Worm (Caenorhabditis elegans) whole organism, L4 larva: ENCODE data around the gene T08B1.4.
A peak's percentile ranks its signal among the peaks of the same experiment; 100 is the strongest.

Source experiments
- F26F4.8 ChIP-seq: fragments of 200-800 bp; sonication (Bioruptor generic); conservative IDR thresholded peaks from 2 replicates; pipeline ENCODE4 v1.3.6; 2022; ENCODE audit warnings: missing genetic modification characterization, missing compliant biosample characterization
- T26A8.4 ChIP-seq: fragments of 200-800 bp; sonication (Bioruptor generic); IDR thresholded peaks from 2 replicates; pipeline ENCODE4 v1.3.6; 2022; ENCODE audit warnings: missing genetic modification characterization, missing compliant biosample characterization
- ZK546.5 ChIP-seq, 2 experiments: sonication (generic microtip); optimal IDR thresholded peaks; 2 replicates each; lab custom pipeline; 2017; ENCODE audit warnings: missing biosample characterization in 2 of 2, missing genetic modification characterization in 2 of 2
- aha-1 ChIP-seq: fragments of 150-350 bp; peaks from one replicate; lab custom pipeline; 2014; ENCODE audit warnings: missing biosample characterization, missing genetic modification characterization
- aly-2 ChIP-seq: sonication (generic microtip); optimal IDR thresholded peaks from 2 replicates; lab custom pipeline; 2018; ENCODE audit warnings: missing biosample characterization, missing genetic modification characterization
- arid-1 ChIP-seq: fragments of 200-800 bp; sonication (Bioruptor generic); conservative IDR thresholded peaks from 2 replicates; pipeline ENCODE4 v1.3.6; 2022; ENCODE audit warnings: missing genetic modification reagents, missing genetic modification characterization, missing compliant biosample characterization
- ceh-28 ChIP-seq: fragments of 150-350 bp; optimal IDR thresholded peaks from 2 replicates; lab custom pipeline; 2014; ENCODE audit warnings: missing biosample characterization, missing genetic modification reagents, missing genetic modification characterization
- ceh-32 ChIP-seq: sonication (generic microtip); optimal IDR thresholded peaks from 2 replicates; lab custom pipeline; 2016; ENCODE audit warnings: mild to moderate bottlenecking, missing genetic modification characterization, missing compliant biosample characterization; ENCODE audit not compliant: poor library complexity
- ceh-82 ChIP-seq: sonication (generic microtip); optimal IDR thresholded peaks from 2 replicates; lab custom pipeline; 2017; ENCODE audit warnings: missing biosample characterization, missing genetic modification characterization
- daf-12 ChIP-seq: fragments of 150-350 bp; optimal IDR thresholded peaks from 2 replicates; lab custom pipeline; 2014; ENCODE audit warnings: missing biosample characterization, missing genetic modification reagents, missing genetic modification characterization
- daf-16 ChIP-seq, 3 experiments: sonication (generic microtip); optimal IDR thresholded peaks; 2 replicates each; lab custom pipeline; 2016 to 2017; ENCODE audit warnings: missing genetic modification characterization in 3 of 3, missing genetic modification reagents in 3 of 3, mild to moderate bottlenecking in 2 of 3, missing compliant biosample characterization in 2 of 3, missing biosample characterization in 1 of 3, moderate library complexity in 1 of 3
- dmd-6 ChIP-seq: fragments of 200-800 bp; sonication (Bioruptor generic); IDR thresholded peaks from 2 replicates; pipeline ENCODE4 v1.3.6; 2022; ENCODE audit warnings: missing genetic modification reagents, missing genetic modification characterization, missing compliant biosample characterization
- dmd-8 ChIP-seq: fragments of 200-800 bp; sonication (Bioruptor generic); IDR thresholded peaks from 2 replicates; pipeline ENCODE4 v1.3.6; 2022; ENCODE audit warnings: missing genetic modification characterization, missing compliant biosample characterization
- egl-27 ChIP-seq: sonication (generic microtip); optimal IDR thresholded peaks from 3 replicates; lab custom pipeline; 2017; ENCODE audit warnings: missing biosample characterization, missing genetic modification reagents, missing genetic modification characterization
- egl-43 ChIP-seq: fragments of 200-800 bp; sonication (Bioruptor generic); IDR thresholded peaks from 2 replicates; pipeline ENCODE4 v1.3.6; 2022; ENCODE audit warnings: missing genetic modification reagents, missing genetic modification characterization, missing compliant biosample characterization
- fkh-10 ChIP-seq: fragments of 150-350 bp; optimal IDR thresholded peaks from 2 replicates; lab custom pipeline; 2014; ENCODE audit warnings: missing biosample characterization, missing genetic modification reagents, missing genetic modification characterization
- fos-1 ChIP-seq: fragments of 150-350 bp; optimal IDR thresholded peaks from 2 replicates; lab custom pipeline; 2014; ENCODE audit warnings: missing biosample characterization, missing genetic modification characterization
- hlh-11 ChIP-seq: fragments of 200-800 bp; sonication (Bioruptor generic); optimal IDR thresholded peaks from 2 replicates; lab custom pipeline; 2018; ENCODE audit warnings: mild to moderate bottlenecking, missing genetic modification characterization, missing compliant biosample characterization
- hlh-30 ChIP-seq: sonication (generic microtip); optimal IDR thresholded peaks from 2 replicates; lab custom pipeline; 2017; ENCODE audit warnings: antibody characterized with exemption, mild to moderate bottlenecking, missing genetic modification characterization, missing compliant biosample characterization; ENCODE audit not compliant: insufficient read depth
- lin-29 ChIP-seq: fragments of 200-800 bp; sonication (Bioruptor generic); IDR thresholded peaks from 2 replicates; pipeline ENCODE4 v1.3.6; 2022; ENCODE audit warnings: missing genetic modification reagents, missing genetic modification characterization, missing compliant biosample characterization
- lin-38 ChIP-seq: fragments of 200-800 bp; sonication (Bioruptor generic); IDR thresholded peaks from 2 replicates; pipeline ENCODE4 v1.3.6; 2022; ENCODE audit warnings: missing genetic modification reagents, missing genetic modification characterization, missing compliant biosample characterization
- lin-39 ChIP-seq: fragments of 150-350 bp; optimal IDR thresholded peaks from 2 replicates; lab custom pipeline; 2014; ENCODE audit warnings: missing biosample characterization, missing genetic modification reagents, missing genetic modification characterization
- lir-3 ChIP-seq: sonication (generic microtip); optimal IDR thresholded peaks from 2 replicates; lab custom pipeline; 2016; ENCODE audit warnings: mild to moderate bottlenecking, missing genetic modification characterization, missing compliant biosample characterization
- lsy-2 ChIP-seq, 2 experiments: fragments of 150-350 bp in 1 of 2; sonication (generic microtip) in 1 of 2; optimal IDR thresholded peaks; 2 replicates each; lab custom pipeline; 2014 to 2017; ENCODE audit warnings: missing biosample characterization in 2 of 2, missing genetic modification characterization in 2 of 2
- madf-9 ChIP-seq: fragments of 200-800 bp; sonication (Bioruptor generic); conservative IDR thresholded peaks from 2 replicates; pipeline ENCODE4 v1.3.6; 2022; ENCODE audit warnings: missing genetic modification reagents, missing genetic modification characterization, missing compliant biosample characterization
- mdt-29 ChIP-seq: fragments of 200-800 bp; sonication (Bioruptor generic); IDR thresholded peaks from 2 replicates; pipeline ENCODE4 v1.3.6; 2022; ENCODE audit warnings: missing genetic modification reagents, missing genetic modification characterization, missing compliant biosample characterization
- mep-1 ChIP-seq: fragments of 150-350 bp; sonication (generic microtip); optimal IDR thresholded peaks from 3 replicates; lab custom pipeline; 2014; ENCODE audit warnings: missing biosample characterization, missing genetic modification characterization
- mes-2 ChIP-seq: sonication (generic microtip); optimal IDR thresholded peaks from 2 replicates; lab custom pipeline; 2016; ENCODE audit warnings: missing genotype, mild to moderate bottlenecking, missing genetic modification characterization, missing compliant biosample characterization; ENCODE audit not compliant: poor library complexity, severe bottlenecking
- mxl-3 ChIP-seq: fragments of 200-800 bp; sonication (Bioruptor generic); optimal IDR thresholded peaks from 2 replicates; lab custom pipeline; 2018; ENCODE audit warnings: mild to moderate bottlenecking, missing genetic modification characterization, missing compliant biosample characterization
- nhr-111 ChIP-seq: fragments of 200-800 bp; sonication (Bioruptor generic); optimal IDR thresholded peaks from 2 replicates; lab custom pipeline; 2018; ENCODE audit warnings: mild to moderate bottlenecking, missing genetic modification characterization, missing compliant biosample characterization
- nhr-25 ChIP-seq: sonication (generic microtip); optimal IDR thresholded peaks from 2 replicates; lab custom pipeline; 2017; ENCODE audit warnings: missing genetic modification characterization, mild to moderate bottlenecking, missing compliant biosample characterization, antibody characterized with exemption, moderate library complexity, borderline replicate concordance; ENCODE audit not compliant: insufficient read depth
- nhr-28 ChIP-seq: fragments of 150-350 bp; optimal IDR thresholded peaks from 2 replicates; lab custom pipeline; 2014; ENCODE audit warnings: missing biosample characterization, missing genetic modification characterization
- php-3 ChIP-seq: fragments of 200-800 bp; sonication (Bioruptor generic); IDR thresholded peaks from 2 replicates; pipeline ENCODE4 v1.3.6; 2022; ENCODE audit warnings: missing genetic modification reagents, missing genetic modification characterization, missing compliant biosample characterization
- pqm-1 ChIP-seq: sonication (generic microtip); optimal IDR thresholded peaks from 2 replicates; lab custom pipeline; 2017; ENCODE audit warnings: missing biosample characterization, missing genetic modification characterization
- set-16 ChIP-seq: fragments of 200-800 bp; sonication (Bioruptor generic); IDR thresholded peaks from 2 replicates; pipeline ENCODE4 v1.3.6; 2022; ENCODE audit warnings: missing genetic modification reagents, missing genetic modification characterization, missing compliant biosample characterization
- snpc-1.2 ChIP-seq: fragments of 200-800 bp; sonication (Bioruptor generic); IDR thresholded peaks from 2 replicates; pipeline ENCODE4 v1.3.6; 2022; ENCODE audit warnings: missing genetic modification reagents, missing genetic modification characterization, missing compliant biosample characterization
- tra-1 ChIP-seq: fragments of 200-800 bp; sonication (Bioruptor generic); IDR thresholded peaks from 2 replicates; pipeline ENCODE4 v1.3.6; 2022; ENCODE audit warnings: missing genetic modification reagents, missing genetic modification characterization, missing compliant biosample characterization
- unc-62 ChIP-seq, 3 experiments: fragments of 150-350 bp in 1 of 3; sonication (generic microtip); optimal IDR thresholded peaks in 2 of 3; peaks in 1 of 3; 1 replicate in 1 of 3; 2 replicates in 2 of 3; lab custom pipeline; 2014 to 2017; ENCODE audit warnings: missing biosample characterization in 3 of 3, missing genetic modification characterization in 3 of 3, missing genetic modification reagents in 3 of 3, missing genotype in 1 of 3
- zag-1 ChIP-seq: fragments of 150-350 bp; optimal IDR thresholded peaks from 2 replicates; lab custom pipeline; 2014; ENCODE audit warnings: missing biosample characterization, missing genetic modification characterization
- zfp-2 ChIP-seq: sonication (generic microtip); optimal IDR thresholded peaks from 2 replicates; lab custom pipeline; 2016; ENCODE audit warnings: mild to moderate bottlenecking, missing genetic modification characterization, missing compliant biosample characterization
- zip-2 ChIP-seq: fragments of 150-350 bp; optimal IDR thresholded peaks from 2 replicates; lab custom pipeline; 2014; ENCODE audit warnings: missing biosample characterization, missing genetic modification characterization
- ztf-11 ChIP-seq: fragments of 150-350 bp; optimal IDR thresholded peaks from 2 replicates; lab custom pipeline; 2014; ENCODE audit warnings: missing biosample characterization, missing genetic modification characterization

T08B1.4 gene

DNA sequence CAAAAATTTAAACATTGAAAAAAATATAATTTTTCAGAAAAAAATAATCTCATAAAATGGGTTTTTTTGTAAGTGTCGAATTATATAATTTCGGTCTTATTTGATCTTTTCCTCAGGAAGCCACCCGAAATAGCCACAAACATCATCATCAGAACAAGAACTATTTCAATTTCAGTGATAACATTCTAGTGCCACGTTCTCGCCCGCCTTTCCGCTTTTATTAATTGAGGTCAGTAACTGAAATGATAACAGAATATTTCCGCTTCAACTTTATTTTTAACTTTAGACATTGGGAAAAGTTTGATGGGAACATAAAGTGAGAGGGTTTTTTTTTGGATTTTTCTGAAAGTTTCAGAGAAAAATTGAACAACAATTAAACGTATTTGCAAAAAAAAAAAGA lies 10.2 kb downstream of the T08B1.4 start (continued):
- TF ChIP-seq ZK546.5 (tag; optimal IDR thresholded peaks at IDR 0.05; lab: Kevin White, UChicago) (no peak), madf-9 (no peak), lsy-2 (tag; optimal IDR thresholded peaks at IDR 0.05; lab: Kevin White, UChicago) (no peak), mep-1 (tag; lab: Kevin White, UChicago) (no peak), lin-29 (GFP tag; lab: Robert Waterston, UW) (no peak)

DNA sequence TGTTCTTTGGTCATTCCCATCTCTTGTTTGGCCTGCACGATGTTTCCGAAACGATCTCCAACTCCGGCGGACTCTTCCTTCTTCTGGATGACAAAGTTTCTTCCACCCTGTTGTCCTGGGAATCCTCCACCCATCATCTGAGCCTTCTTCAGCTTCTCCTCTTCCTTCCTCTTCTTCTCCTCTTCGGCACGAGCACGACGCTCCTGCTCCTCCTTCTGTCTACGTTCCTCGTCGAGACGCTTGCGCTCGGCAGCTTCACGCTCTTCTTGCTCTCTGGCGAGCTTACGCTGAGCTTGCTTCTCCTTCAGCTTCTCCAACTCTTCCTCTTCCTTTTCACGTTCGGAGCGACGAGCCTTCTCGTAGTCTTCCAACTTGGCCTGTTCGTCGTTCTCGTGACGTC lies 12.3 kb downstream of the T08B1.4 start:
- TF ChIP-seq zip-2 (no peak), egl-43 (GFP tag; lab: Robert Waterston, UW) (0 out of 2 replicates have a peak, but pooled peaks have one; percentile 40), set-16 (GFP tag; lab: Robert Waterston, UW) (peak; percentile 90)
- TF ChIP-seq, all 104 proteins: peak for 2

DNA sequence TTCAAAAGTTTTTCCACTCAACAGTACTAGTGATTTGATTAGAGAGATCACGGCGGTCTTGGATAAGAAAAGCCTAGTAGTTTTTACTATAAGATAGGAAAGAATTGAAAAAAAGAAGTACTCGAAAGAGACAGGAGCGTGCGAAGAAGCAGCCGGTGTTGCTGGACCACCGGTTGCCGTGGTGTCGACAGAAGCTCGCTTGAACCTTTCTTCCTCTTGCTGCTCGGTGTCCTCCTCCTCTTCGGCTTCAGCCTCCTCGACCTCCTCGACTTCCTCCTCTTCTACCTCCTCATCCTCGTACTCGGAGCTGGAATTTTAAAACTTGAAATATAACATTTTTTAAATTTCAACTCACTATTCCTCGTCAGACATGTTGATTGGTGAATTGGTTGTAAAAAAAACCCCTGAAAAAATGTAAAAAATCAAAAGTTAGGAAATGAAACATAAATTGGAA lies 13.5 kb downstream of the T08B1.4 start, which contains the start of gene tnt-4:
tnt-4 (minus strand) TSS at position 404 of the 454 bp plus-strand sequence.
- peak; percentile 76 for TF ChIP-seq set-16 (GFP tag; lab: Robert Waterston, UW)
- no peak for TF ChIP-seq lir-3 (tag; lab: Kevin White, UChicago)

- no peak for TF ChIP-seq daf-12 (tag; lab: Kevin White, UChicago)
- TF ChIP-seq zag-1 (tag; lab: Kevin White, UChicago): no peak
- TF ChIP-seq lin-39 (tag; lab: Kevin White, UChicago): no peak
- TF ChIP-seq tra-1 (GFP tag; lab: Robert Waterston, UW): no peak
- no peak for TF ChIP-seq dmd-6
- no peak for TF ChIP-seq hlh-11 (tag; lab: Kevin White, UChicago)
- TF ChIP-seq fos-1 (tag; lab: Kevin White, UChicago): no peak
- TF ChIP-seq snpc-1.2 (GFP tag; lab: Robert Waterston, UW): no peak
- TF ChIP-seq daf-16 (GFP tag; optimal IDR thresholded peaks at IDR 0.05; lab: Kevin White, UChicago): no peak
- TF ChIP-seq daf-16 (tag; optimal IDR thresholded peaks at IDR 0.05; lab: Kevin White, UChicago): peak; percentile 63
- no peak for TF ChIP-seq arid-1
- TF ChIP-seq ceh-82 (tag; lab: Kevin White, UChicago): no peak
- no peak for TF ChIP-seq ceh-28 (tag; lab: Kevin White, UChicago)
- TF ChIP-seq nhr-111 (GFP tag; lab: Kevin White, UChicago): no peak
- no peak for TF ChIP-seq zfp-2 (tag; lab: Kevin White, UChicago)
- no peak for TF ChIP-seq mxl-3 (GFP tag; lab: Kevin White, UChicago)
- no peak for TF ChIP-seq aly-2
- TF ChIP-seq F26F4.8 (GFP tag; lab: Robert Waterston, UW): no peak
- no peak for TF ChIP-seq ceh-32
- TF ChIP-seq php-3 (GFP tag; lab: Robert Waterston, UW): peak; percentile 74
- TF ChIP-seq set-16 (GFP tag; lab: Robert Waterston, UW): no peak
- TF ChIP-seq ztf-11 (tag; lab: Kevin White, UChicago): no peak
- TF ChIP-seq egl-27 (tag; lab: Kevin White, UChicago): no peak
- TF ChIP-seq nhr-28: peak; percentile 22
- no peak for TF ChIP-seq fkh-10 (GFP tag; lab: Kevin White, UChicago)
- TF ChIP-seq T26A8.4 (GFP tag; lab: Robert Waterston, UW): no peak
- TF ChIP-seq, all 104 proteins: peak for 3
Observed at ce11 chrV:1998358-1998757, 19.3 kb downstream of the T08B1.4 start.

- TF ChIP-seq aha-1 (peak; percentile 40), pqm-1 (tag; lab: Kevin White, UChicago) (peak; percentile 5), mes-2 (tag; lab: Kevin White, UChicago) (no peak), daf-16 (GFP tag; optimal IDR thresholded peaks at IDR 0.05; lab: Kevin White, UChicago) (no peak), daf-16 (tag; optimal IDR thresholded peaks at IDR 0.05; lab: Kevin White, UChicago) (peak; percentile 86), nhr-25 (tag; lab: Kevin White, UChicago) (no peak), mdt-29 (GFP tag; lab: Robert Waterston, UW) (no peak), hlh-11 (tag; lab: Kevin White, UChicago) (peak; percentile 31), dmd-8 (no peak), hlh-30 (tag; lab: Kevin White, UChicago) (peak; percentile 68), tra-1 (GFP tag; lab: Robert Waterston, UW) (no peak), lin-38 (GFP tag; lab: Robert Waterston, UW) (no peak), fkh-10 (GFP tag; lab: Kevin White, UChicago) (no peak), unc-62 (GFP tag; optimal IDR thresholded peaks at IDR 0.05 in 1 of 2; lab: Kevin White, UChicago) (no peak), unc-62 (tag; optimal IDR thresholded peaks at IDR 0.05; lab: Kevin White, UChicago) (no peak)
Observed at ce11 chrV:1999531-2000094, 20.5 kb downstream of the T08B1.4 start, which contains the start of gene alh-5. Gene alh-5, minus strand, starts transcription at chrV:1999581.
